2 fruit fly cellular contexts compared by ENCODE assay signal in the genomic region with DNA sequence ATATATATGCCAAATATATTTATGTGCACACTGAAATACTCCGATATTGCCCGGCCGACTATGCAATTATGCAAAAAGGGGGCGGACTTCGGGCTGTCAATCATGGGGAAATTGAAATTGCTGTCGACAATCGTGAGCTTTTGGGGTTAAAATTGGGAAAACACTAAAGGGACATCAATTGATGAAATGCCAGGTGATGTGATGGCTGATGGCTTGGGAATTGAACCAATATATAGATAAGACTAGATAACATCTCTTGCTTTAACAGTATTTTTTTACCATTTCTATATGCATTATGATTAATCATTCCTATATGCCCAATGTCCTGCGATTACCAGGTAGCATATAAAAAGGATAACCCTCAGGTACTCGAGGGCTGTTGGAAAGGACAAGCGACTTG.
TF ChIP-seq lines count a peak whose summit lies in the region.

No protein-coding gene starts in this region.

TF ChIP-seq in whole organism, prepupa, 60 proteins besides CTCF, POLR2A, EP300 and RAD21:
- TF ChIP-seq Eip78C (GFP tag; lab: Kevin White, UChicago) (peak; percentile 57), svp (GFP tag; lab: Kevin White, UChicago) (peak; percentile 68), Smox (GFP tag; optimal IDR thresholded peaks at IDR 0.05; lab: Kevin White, UChicago) (no peak)

TF ChIP-seq in whole organism, pupa, 21 proteins besides CTCF, POLR2A, EP300 and RAD21:
- no peak for TF ChIP-seq CG8301 (tag; optimal IDR thresholded peaks at IDR 0.05; lab: Kevin White, UChicago)
- no peak for TF ChIP-seq CG12605 (GFP tag; IDR thresholded peaks at IDR 0.05; lab: Robert Waterston, UW)
- no peak for TF ChIP-seq gl (tag; optimal IDR thresholded peaks at IDR 0.05; lab: Kevin White, UChicago)
- TF ChIP-seq Ets98B (GFP tag; IDR thresholded peaks at IDR 0.05; lab: Robert Waterston, UW), result no peak
- TF ChIP-seq CG17806 (tag; optimal IDR thresholded peaks at IDR 0.05; lab: Kevin White, UChicago), result no peak
- TF ChIP-seq D1 (tag; optimal IDR thresholded peaks at IDR 0.05; lab: Kevin White, UChicago), result no peak
- no peak for TF ChIP-seq Pif1B (GFP tag; optimal IDR thresholded peaks at IDR 0.05; lab: Kevin White, UChicago)
- TF ChIP-seq CG9948 (tag; optimal IDR thresholded peaks at IDR 0.05; lab: Kevin White, UChicago), result no peak
- TF ChIP-seq CG8159 (tag; optimal IDR thresholded peaks at IDR 0.05; lab: Kevin White, UChicago), result peak; percentile 4
- no peak for TF ChIP-seq CG13204 (GFP tag; optimal IDR thresholded peaks at IDR 0.05; lab: Kevin White, UChicago)
- TF ChIP-seq CG14655 (GFP tag; optimal IDR thresholded peaks at IDR 0.05; lab: Kevin White, UChicago), result peak; percentile 6
